Fruit fly (Drosophila melanogaster) whole organism, wandering third instar larva: ENCODE results near the gene CdGAPr.

Experiments
- Abd-B ChIP-seq: fragments of >200 bp; optimal IDR thresholded peaks from 2 replicates; lab custom pipeline; 2017; ENCODE audit warnings: missing biosample characterization, missing genetic modification characterization
- CG32264 ChIP-seq: fragments of 200-800 bp; sonication (Bioruptor generic); optimal IDR thresholded peaks from 2 replicates; lab custom pipeline; 2016; ENCODE audit warnings: missing biosample characterization, missing genetic modification characterization
- CG9705 ChIP-seq: fragments of 200-800 bp; sonication (Bioruptor generic); optimal IDR thresholded peaks from 2 replicates; lab custom pipeline; 2018; ENCODE audit warnings: missing biosample characterization, mild to moderate bottlenecking, missing genetic modification characterization
- CrebA ChIP-seq: fragments of 200-800 bp; sonication (Bioruptor generic); optimal IDR thresholded peaks from 2 replicates; lab custom pipeline; 2016; ENCODE audit warnings: missing biosample characterization, mild to moderate bottlenecking, missing genetic modification characterization, borderline replicate concordance
- Dfd ChIP-seq: fragments of >200 bp; optimal IDR thresholded peaks from 2 replicates; lab custom pipeline; 2017; ENCODE audit warnings: missing biosample characterization, missing genetic modification characterization
- GATAd ChIP-seq: sonication (Bioruptor generic); optimal IDR thresholded peaks from 2 replicates; lab custom pipeline; 2016; ENCODE audit warnings: missing biosample characterization, missing genetic modification characterization
- HLH106 ChIP-seq: fragments of 200-800 bp; optimal IDR thresholded peaks from 3 replicates; lab custom pipeline; 2019; ENCODE audit warnings: missing biosample characterization, mild to moderate bottlenecking, missing genetic modification characterization, moderate library complexity
- Hnf4 ChIP-seq: fragments of 200-800 bp; sonication (Bioruptor generic); optimal IDR thresholded peaks from 2 replicates; lab custom pipeline; 2016; ENCODE audit warnings: missing biosample characterization, mild to moderate bottlenecking, missing genetic modification characterization
- Hr78 ChIP-seq: fragments of >200 bp; optimal IDR thresholded peaks from 2 replicates; lab custom pipeline; 2017; ENCODE audit warnings: missing biosample characterization, missing genetic modification characterization
- Hr83 ChIP-seq: fragments of 200-300 bp; sonication (Bioruptor generic); optimal IDR thresholded peaks from 2 replicates; lab custom pipeline; 2016; ENCODE audit warnings: missing biosample characterization, mild to moderate bottlenecking, missing genetic modification characterization, moderate library complexity; ENCODE audit not compliant: poor library complexity, severe bottlenecking
- Jra ChIP-seq: sonication (Bioruptor generic); optimal IDR thresholded peaks from 2 replicates; lab custom pipeline; 2016; ENCODE audit warnings: missing biosample characterization, missing genetic modification characterization
- Mio ChIP-seq: sonication (Bioruptor generic); optimal IDR thresholded peaks from 2 replicates; lab custom pipeline; 2016; ENCODE audit warnings: missing biosample characterization, missing genetic modification characterization
- Myc ChIP-seq: fragments of >200 bp; optimal IDR thresholded peaks from 2 replicates; lab custom pipeline; 2017
- N ChIP-seq: fragments of >200 bp; optimal IDR thresholded peaks from 2 replicates; lab custom pipeline; 2018; ENCODE audit warnings: missing biosample characterization, missing external identifiers, missing genetic modification characterization
- OdsH ChIP-seq: fragments of 200-800 bp; sonication (Bioruptor generic); optimal IDR thresholded peaks from 2 replicates; lab custom pipeline; 2016; ENCODE audit warnings: missing biosample characterization, mild to moderate bottlenecking, missing genetic modification characterization
- Rel ChIP-seq, 2 experiments: fragments of 200-800 bp; sonication (Bioruptor generic) in 1 of 2; optimal IDR thresholded peaks; 2 replicates in 1 of 2; 3 replicates in 1 of 2; lab custom pipeline; 2016 to 2019; ENCODE audit warnings: mild to moderate bottlenecking in 2 of 2, missing biosample characterization in 2 of 2, missing genetic modification characterization in 2 of 2, moderate library complexity in 1 of 2
- Vsx2 ChIP-seq: fragments of 200-300, 225-300 bp; sonication (Bioruptor generic); optimal IDR thresholded peaks from 2 replicates; lab custom pipeline; 2018; ENCODE audit warnings: missing biosample characterization, missing genetic modification characterization; ENCODE audit not compliant: partially characterized antibody
- br ChIP-seq: fragments of 200-800 bp; sonication (Bioruptor generic); optimal IDR thresholded peaks from 2 replicates; lab custom pipeline; 2016; ENCODE audit warnings: missing biosample characterization, missing genetic modification characterization
- brk ChIP-seq: fragments of 200-800 bp; sonication (Bioruptor generic); optimal IDR thresholded peaks from 2 replicates; lab custom pipeline; 2016; ENCODE audit warnings: missing biosample characterization, mild to moderate bottlenecking, missing genetic modification characterization
- dl ChIP-seq, 2 experiments: fragments of 175-275, 200-275 bp in 1 of 2; fragments of 200-275 bp in 1 of 2; sonication (Bioruptor generic); optimal IDR thresholded peaks; lab custom pipeline; 2018; ENCODE audit warnings: mild to moderate bottlenecking in 2 of 2, missing biosample characterization in 2 of 2, missing genetic modification characterization in 2 of 2, moderate library complexity in 2 of 2; ENCODE audit not compliant: partially characterized antibody in 2 of 2, insufficient read depth in 1 of 2
- dmrt93B ChIP-seq: fragments of 200-800 bp; sonication (Bioruptor generic); optimal IDR thresholded peaks from 2 replicates; lab custom pipeline; 2018; ENCODE audit warnings: missing biosample characterization, mild to moderate bottlenecking, missing genetic modification characterization
- ey ChIP-seq: fragments of 200-800 bp; sonication (Bioruptor generic); optimal IDR thresholded peaks from 2 replicates; lab custom pipeline; 2016; ENCODE audit warnings: missing biosample characterization, missing genetic modification characterization
- foxo ChIP-seq, 2 experiments: fragments of 200-800 bp; sonication (Bioruptor generic); optimal IDR thresholded peaks; 2 replicates in 1 of 2; 3 replicates in 1 of 2; lab custom pipeline; 2016 to 2017; ENCODE audit warnings: missing biosample characterization in 2 of 2, missing genetic modification characterization in 2 of 2
- fru ChIP-seq: fragments of 200-800 bp; sonication (Bioruptor generic); optimal IDR thresholded peaks from 3 replicates; lab custom pipeline; 2016; ENCODE audit warnings: missing biosample characterization, mild to moderate bottlenecking, missing genetic modification characterization
- h ChIP-seq: fragments of 200-800 bp; sonication (Bioruptor generic); optimal IDR thresholded peaks from 3 replicates; lab custom pipeline; 2016; ENCODE audit warnings: missing biosample characterization, mild to moderate bottlenecking, missing genetic modification characterization
- jim ChIP-seq: fragments of 175-275, 200-325 bp; sonication (Bioruptor generic); optimal IDR thresholded peaks from 2 replicates; lab custom pipeline; 2016; ENCODE audit warnings: missing biosample characterization, mild to moderate bottlenecking, missing genetic modification characterization
- lola ChIP-seq: fragments of >200 bp; optimal IDR thresholded peaks from 2 replicates; lab custom pipeline; 2017; ENCODE audit warnings: missing biosample characterization, missing genetic modification characterization
- pan ChIP-seq: fragments of >200 bp; optimal IDR thresholded peaks from 2 replicates; lab custom pipeline; 2017
- psq ChIP-seq: fragments of 200-800 bp; sonication (Bioruptor generic); optimal IDR thresholded peaks from 3 replicates; lab custom pipeline; 2017; ENCODE audit warnings: missing biosample characterization, mild to moderate bottlenecking, missing genetic modification characterization, moderate library complexity
- rgr ChIP-seq: fragments of 200-800 bp; sonication (Bioruptor generic); optimal IDR thresholded peaks from 3 replicates; lab custom pipeline; 2016; ENCODE audit warnings: missing biosample characterization, mild to moderate bottlenecking, missing genetic modification characterization
- sage ChIP-seq: fragments of 200-800 bp; sonication (Bioruptor generic); optimal IDR thresholded peaks from 2 replicates; lab custom pipeline; 2016; ENCODE audit warnings: missing biosample characterization, mild to moderate bottlenecking, missing genetic modification characterization
- tai ChIP-seq: sonication (Bioruptor generic); optimal IDR thresholded peaks from 2 replicates; lab custom pipeline; 2016; ENCODE audit warnings: missing biosample characterization, missing genetic modification characterization
- usp ChIP-seq: fragments of >200 bp; optimal IDR thresholded peaks from 2 replicates; lab custom pipeline; 2017; ENCODE audit warnings: missing biosample characterization, missing genetic modification characterization
- woc ChIP-seq: sonication (Bioruptor generic); optimal IDR thresholded peaks from 2 replicates; lab custom pipeline; 2016; ENCODE audit warnings: missing biosample characterization, mild to moderate bottlenecking, missing genetic modification characterization

CdGAPr gene

DNA sequence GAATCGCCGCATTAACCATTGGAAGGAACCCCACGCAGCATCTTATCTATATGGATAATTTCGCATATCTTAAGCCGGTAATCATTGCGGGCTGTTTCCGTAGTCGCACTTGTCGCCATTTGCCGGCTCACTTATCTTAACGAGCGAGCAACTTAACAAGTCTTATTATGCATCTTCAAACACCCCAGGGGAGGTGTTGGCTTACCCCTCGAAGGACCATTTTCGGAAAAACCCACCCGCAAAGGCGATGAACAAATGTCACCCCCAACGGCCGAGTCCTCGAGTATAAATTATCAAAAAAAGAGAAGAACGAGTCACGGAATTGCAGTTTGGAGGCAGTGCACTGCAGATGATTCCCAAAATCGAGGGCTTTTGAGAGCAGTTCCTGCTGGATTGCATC, 37.7 kb upstream of the CdGAPr start:
- TF ChIP-seq Hr78 (GFP tag; lab: Kevin White, UChicago) (no peak), Rel (GFP tag; optimal IDR thresholded peaks at IDR 0.05; lab: Kevin White, UChicago) (no peak), Rel (tag; optimal IDR thresholded peaks at IDR 0.05; lab: Kevin White, UChicago) (no peak), CG32264 (GFP tag; lab: Kevin White, UChicago) (no peak), Myc (lab: Kevin White, UChicago) (no peak), dl (GFP tag; optimal IDR thresholded peaks at IDR 0.05; lab: Kevin White, UChicago; ENCODE audit: insufficient read depth in 1 of 2, partially characterized antibody in 2 of 2) (no peak), pan (no peak)

DNA sequence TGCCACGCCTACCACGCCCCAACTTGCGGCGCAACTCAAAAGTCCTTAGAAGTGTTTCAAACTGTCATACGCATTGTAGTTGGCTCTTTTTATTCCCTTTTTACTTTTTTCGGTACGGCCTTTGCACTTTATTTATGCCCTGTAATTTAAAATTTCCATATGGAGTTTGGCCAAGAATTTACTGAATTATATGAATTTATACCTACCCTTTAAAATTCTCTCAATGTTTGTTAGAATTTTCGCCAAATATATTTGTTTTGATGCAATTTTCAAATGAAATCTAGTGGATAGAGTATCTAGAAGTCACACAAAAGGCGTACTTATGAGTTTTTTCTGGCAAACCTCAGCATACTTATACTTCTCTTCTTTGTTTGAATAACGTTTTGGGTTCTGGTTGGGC, 32.6 kb upstream of the CdGAPr start:
- TF ChIP-seq foxo (GFP tag; optimal IDR thresholded peaks at IDR 0.05; lab: Kevin White, UChicago) (no peak), psq (no peak), CG32264 (GFP tag; lab: Kevin White, UChicago) (no peak), brk (GFP tag; lab: Kevin White, UChicago) (no peak), Hnf4 (no peak), pan (no peak), br (GFP tag; lab: Kevin White, UChicago) (no peak), Rel (GFP tag; optimal IDR thresholded peaks at IDR 0.05; lab: Kevin White, UChicago) (no peak), Rel (tag; optimal IDR thresholded peaks at IDR 0.05; lab: Kevin White, UChicago) (no peak), Abd-B (GFP tag; lab: Kevin White, UChicago) (no peak), lola (GFP tag; lab: Kevin White, UChicago) (no peak), Vsx2 (GFP tag; lab: Kevin White, UChicago) (no peak), Hr78 (GFP tag; lab: Kevin White, UChicago) (no peak), Hr83 (GFP tag; lab: Kevin White, UChicago) (no peak), Jra (GFP tag; lab: Kevin White, UChicago) (no peak)

DNA sequence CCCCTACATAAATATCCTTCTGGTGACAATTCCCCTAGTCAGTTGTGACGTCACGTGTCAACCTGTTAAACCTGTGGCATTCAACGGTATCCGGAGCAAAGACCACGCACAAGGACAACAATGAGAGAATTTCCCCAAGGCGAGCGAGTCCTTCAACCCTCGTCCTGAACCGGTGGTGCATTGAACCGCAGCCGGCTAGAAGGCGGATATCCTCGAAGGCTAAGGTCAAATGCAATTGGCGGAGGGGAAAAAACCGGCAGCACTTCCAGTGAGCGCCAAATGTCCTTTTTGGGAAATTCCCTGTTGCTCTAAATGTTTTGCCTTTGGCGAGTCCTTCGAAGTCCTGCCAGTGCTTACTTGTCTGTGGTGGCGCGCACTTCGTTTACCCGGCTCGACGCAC, 28.2 kb upstream of the CdGAPr start:
- TF ChIP-seq Jra (GFP tag; lab: Kevin White, UChicago) = no peak
- TF ChIP-seq pan = no peak
- no peak for TF ChIP-seq rgr (GFP tag; lab: Kevin White, UChicago)
- no peak for TF ChIP-seq lola (GFP tag; lab: Kevin White, UChicago)
- no peak for TF ChIP-seq h
- TF ChIP-seq HLH106 = no peak
- no peak for TF ChIP-seq Myc (lab: Kevin White, UChicago)
- no peak for TF ChIP-seq psq
- no peak for TF ChIP-seq woc (GFP tag; lab: Kevin White, UChicago)
- no peak for TF ChIP-seq usp
- no peak for TF ChIP-seq dmrt93B (GFP tag; lab: Kevin White, UChicago)
- no peak for TF ChIP-seq jim
- no peak for TF ChIP-seq CrebA
- TF ChIP-seq N (GFP tag; lab: Kevin White, UChicago) = no peak
- no peak for TF ChIP-seq Mio
- TF ChIP-seq ey (GFP tag; lab: Kevin White, UChicago) = no peak
- TF ChIP-seq fru (GFP tag; lab: Kevin White, UChicago) = no peak
- TF ChIP-seq dl (GFP tag; optimal IDR thresholded peaks at IDR 0.05; lab: Kevin White, UChicago; ENCODE audit: insufficient read depth in 1 of 2, partially characterized antibody in 2 of 2) = no peak
- no peak for TF ChIP-seq GATAd (GFP tag; lab: Kevin White, UChicago)
- no peak for TF ChIP-seq OdsH

DNA sequence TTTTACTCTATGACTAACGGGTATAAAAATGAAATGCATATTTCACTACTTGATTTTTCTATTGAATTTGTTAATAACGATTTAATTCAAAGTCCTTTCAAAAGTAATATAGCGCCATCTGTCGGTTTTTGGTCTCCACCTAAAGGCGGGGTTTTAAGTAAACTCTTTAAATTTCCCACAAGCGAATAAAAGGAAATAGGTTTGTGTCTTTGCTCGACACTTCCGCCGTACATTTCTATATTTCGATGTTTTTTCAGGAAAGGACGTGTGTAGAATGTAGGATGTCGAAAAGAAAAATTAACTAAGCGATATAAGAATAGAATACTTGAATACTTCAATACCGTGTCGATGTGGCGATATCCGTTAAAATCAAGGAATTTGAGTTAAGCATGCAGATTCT, 25.5 kb upstream of the CdGAPr start:
- TF ChIP-seq Myc (lab: Kevin White, UChicago) (peak; percentile 85), tai (GFP tag; lab: Kevin White, UChicago) (peak; percentile 7), ey (GFP tag; lab: Kevin White, UChicago) (no peak), CG9705 (GFP tag; lab: Kevin White, UChicago) (peak; percentile 19)

DNA sequence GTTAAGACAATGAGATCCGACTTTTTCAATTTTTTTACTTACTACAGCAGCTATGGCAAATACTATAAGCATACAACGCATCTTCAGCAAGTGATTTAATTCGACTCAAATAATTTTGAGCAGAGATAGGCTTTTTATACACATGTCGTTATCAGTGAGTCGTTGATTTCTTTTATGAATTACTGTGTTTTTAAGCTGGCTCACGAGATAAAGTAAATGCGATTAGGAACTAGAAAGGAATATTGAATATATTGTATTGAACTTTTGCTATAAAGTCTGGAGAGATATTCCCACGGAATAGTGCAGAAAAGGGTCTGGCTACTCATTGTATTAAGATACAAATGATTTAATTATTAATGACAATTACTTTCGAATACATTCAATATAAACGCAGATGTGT, 22.8 kb upstream of the CdGAPr start, which contains the start of gene CG13962:
Gene CG13962, minus strand, starts transcription at position 101 of the 400 bp plus-strand sequence.
- no peak for TF ChIP-seq woc (GFP tag; lab: Kevin White, UChicago)
- no peak for TF ChIP-seq ey (GFP tag; lab: Kevin White, UChicago)
- no peak for TF ChIP-seq Vsx2 (GFP tag; lab: Kevin White, UChicago)
- TF ChIP-seq br (GFP tag; lab: Kevin White, UChicago) = no peak
- TF ChIP-seq Dfd (GFP tag; lab: Kevin White, UChicago) = no peak
- no peak for TF ChIP-seq sage (GFP tag; lab: Kevin White, UChicago)
- TF ChIP-seq Jra (GFP tag; lab: Kevin White, UChicago) = no peak
